Fruit fly (Drosophila melanogaster) whole organism, larva: ENCODE results near the gene CG17646.
A peak's percentile ranks its signal among the peaks of the same experiment; 100 is the strongest.

ENCODE experiments used
- noc ChIP-seq: fragments of 200-800 bp; sonication (Bioruptor generic); optimal IDR thresholded peaks from 3 replicates; lab custom pipeline; 2019; ENCODE audit warnings: missing biosample characterization, mild to moderate bottlenecking, missing genetic modification characterization, moderate library complexity

CG17646 gene

DNA sequence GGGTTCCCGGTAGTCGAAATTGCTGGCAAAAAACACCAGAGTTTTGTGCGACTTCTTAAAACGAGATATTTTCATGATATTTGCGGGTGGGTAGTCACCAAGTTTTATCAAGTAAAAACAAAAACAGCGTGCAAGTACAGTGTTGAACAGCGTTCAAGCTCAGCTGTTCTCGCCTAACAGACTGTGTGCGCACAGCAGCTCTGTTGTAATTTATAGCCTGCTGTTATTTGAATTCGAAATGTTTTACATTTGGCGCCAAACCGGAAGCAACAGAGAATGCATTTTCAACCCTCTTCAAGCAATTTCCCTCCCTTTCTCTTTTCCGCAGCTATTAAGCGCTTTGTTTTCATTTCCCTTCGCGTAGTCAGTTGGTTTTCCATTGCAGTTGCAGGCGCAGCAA, at the start of gene CG17646, which contains the start of gene CG17652:
Gene CG17646 (plus strand): TSS at position 336 of the 400 bp plus-strand sequence.
Gene CG17652 (minus strand): TSS at position 168 of the 400 bp plus-strand sequence.
- TF ChIP-seq noc (tag; lab: Kevin White, UChicago) = no peak

DNA sequence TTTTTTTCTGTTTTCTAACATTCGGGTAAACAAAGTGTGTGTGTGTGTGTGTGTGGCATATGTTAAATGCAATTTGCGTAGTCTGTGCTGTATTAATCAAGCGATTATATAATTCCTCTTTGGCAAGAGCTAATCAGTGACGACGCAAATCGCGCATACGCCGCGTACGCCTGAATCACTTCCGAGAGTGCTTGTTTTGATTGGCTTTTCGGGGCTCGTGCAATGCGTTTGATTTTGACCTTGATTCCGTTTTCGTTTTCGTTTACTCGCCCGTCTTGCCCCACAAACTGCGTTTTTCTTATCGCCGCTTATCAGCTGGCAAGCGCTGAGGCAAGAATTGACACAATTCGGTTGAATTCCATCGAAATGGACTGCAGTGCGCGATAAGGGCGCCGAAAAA, 39.5 kb upstream of the CG17646 start:
- peak; percentile 24 for TF ChIP-seq noc (tag; lab: Kevin White, UChicago)

- no peak for TF ChIP-seq noc (tag; lab: Kevin White, UChicago)
Measured at dm6 chr2L:1696269-1696668, 36.1 kb upstream of the CG17646 start.

dm6 chr2L:1704746-1705145, 27.6 kb upstream of the CG17646 start, which contains the start of gene cpb:
cpb (plus strand) TSS chr2L:1704902.
- TF ChIP-seq noc (tag; lab: Kevin White, UChicago) = no peak

DNA sequence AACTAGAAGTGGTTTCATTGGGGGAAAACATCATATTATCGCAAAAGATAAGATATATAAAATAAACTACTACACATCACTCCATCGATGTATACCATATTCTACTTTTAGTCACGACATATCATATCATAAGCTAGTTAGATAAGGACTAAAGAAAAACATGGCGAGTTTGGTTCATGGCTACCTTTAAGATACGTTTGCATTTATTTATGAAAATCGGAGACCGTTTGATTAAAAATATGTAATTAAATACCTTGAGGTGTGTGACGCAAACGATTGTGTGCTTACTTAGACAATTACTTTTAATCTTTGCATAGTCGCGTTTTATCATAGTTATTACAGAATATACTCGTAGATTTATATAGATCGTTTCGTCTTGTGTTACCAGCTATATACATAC, 25.4 kb upstream of the CG17646 start:
- no peak for TF ChIP-seq noc (tag; lab: Kevin White, UChicago)

DNA sequence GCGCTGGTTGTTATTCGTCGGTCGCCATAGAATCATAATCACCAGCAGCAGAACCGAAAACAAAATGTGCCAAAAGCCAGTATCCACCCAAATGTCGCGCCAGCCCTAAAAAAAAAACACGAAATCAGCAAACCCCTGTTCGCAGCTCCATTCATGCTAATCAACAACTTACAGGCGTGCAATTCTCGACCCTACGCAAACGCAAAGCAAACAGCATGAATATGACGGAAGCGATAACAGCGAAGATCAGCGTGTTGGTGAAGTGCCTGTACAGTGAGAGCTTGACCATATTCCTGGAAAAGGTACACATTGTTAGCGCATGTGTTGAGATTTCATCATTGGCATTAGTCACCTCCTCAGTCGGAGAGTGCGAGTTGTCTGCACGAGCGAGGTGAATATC, 24.2 kb upstream of the CG17646 start:
- no peak for TF ChIP-seq noc (tag; lab: Kevin White, UChicago)

- no peak for TF ChIP-seq noc (tag; lab: Kevin White, UChicago)
Measured at dm6 chr2L:1709316-1709715, 23.0 kb upstream of the CG17646 start.

dm6 chr2L:1710224-1710623, 22.1 kb upstream of the CG17646 start, which contains the start of the genes CG17660 and mRpL48:
CG17660 (minus strand) TSS chr2L:1710421.
mRpL48 (plus strand) TSS chr2L:1710462.
- TF ChIP-seq noc (tag; lab: Kevin White, UChicago) = no peak

dm6 chr2L:1715699-1716333, 16.5 kb upstream of the CG17646 start, which contains the start of gene frtz:
frtz (minus strand) TSS chr2L:1715851.
- TF ChIP-seq noc (tag; lab: Kevin White, UChicago) = peak; percentile 60

DNA sequence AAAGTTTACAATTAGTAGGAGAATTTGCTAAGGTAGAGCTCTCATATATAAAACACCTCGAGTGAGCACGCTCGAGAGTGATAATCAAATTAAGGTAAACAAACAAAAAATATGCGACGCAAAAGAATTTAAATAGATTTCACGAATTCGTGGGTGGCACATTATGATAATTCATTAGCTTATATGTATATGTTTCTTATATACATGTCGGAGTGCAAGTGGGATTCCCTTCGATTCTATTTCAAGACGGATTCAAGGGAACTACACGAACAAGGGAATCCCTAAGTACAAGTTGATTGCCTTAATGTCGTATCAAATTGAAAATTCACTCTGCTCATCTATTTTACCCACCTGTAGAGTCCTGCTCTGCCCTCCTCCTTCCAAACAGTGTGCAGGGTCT, 15.1 kb upstream of the CG17646 start:
- no peak for TF ChIP-seq noc (tag; lab: Kevin White, UChicago)

- peak; percentile 61 for TF ChIP-seq noc (tag; lab: Kevin White, UChicago)
Measured at dm6 chr2L:1719971-1720370, 12.4 kb upstream of the CG17646 start.

dm6 chr2L:1720846-1721506, 11.3 kb upstream of the CG17646 start:
- TF ChIP-seq noc (tag; lab: Kevin White, UChicago) = peak; percentile 51

DNA sequence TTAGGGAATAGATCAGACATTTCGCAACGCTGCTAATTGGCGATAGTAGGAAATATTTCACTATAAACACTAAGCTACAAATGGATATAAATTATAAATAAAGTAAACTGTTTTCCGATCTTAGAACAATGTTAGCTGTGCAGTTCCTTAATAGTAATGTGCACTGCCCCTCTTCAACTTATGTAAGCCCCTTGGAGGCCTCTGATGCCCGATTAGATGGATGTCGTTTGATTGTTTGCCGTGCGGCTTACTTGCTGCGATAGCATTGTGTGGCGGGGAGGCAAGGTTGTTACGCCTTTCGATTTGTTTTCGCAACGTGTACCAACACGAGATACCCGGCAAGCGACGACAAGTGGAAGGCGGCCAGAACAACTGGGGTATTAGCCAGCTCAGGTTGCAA, 10.1 kb upstream of the CG17646 start:
- no peak for TF ChIP-seq noc (tag; lab: Kevin White, UChicago)

- TF ChIP-seq noc (tag; lab: Kevin White, UChicago) = no peak
Measured at dm6 chr2L:1723135-1723936, 9.0 kb upstream of the CG17646 start.

dm6 chr2L:1723937-1724591, 8.3 kb upstream of the CG17646 start, which contains the start of gene Rim2:
Rim2 (minus strand) TSS chr2L:1724388.
- no peak for TF ChIP-seq noc (tag; lab: Kevin White, UChicago)
